Fruit fly (Drosophila melanogaster) whole organism, prepupa: Measurements from ENCODE around the gene CG13992.

Experiments used
- Blimp-1 ChIP-seq: fragments of 200-800 bp; sonication (Bioruptor generic); optimal IDR thresholded peaks from 3 replicates; lab custom pipeline; 2017; ENCODE audit warnings: missing biosample characterization, missing genetic modification characterization, mild to moderate bottlenecking, moderate library complexity, missing genetic modification reagents
- CG10631 ChIP-seq: fragments of 200-800 bp; sonication (Bioruptor generic); optimal IDR thresholded peaks from 2 replicates; lab custom pipeline; 2016; ENCODE audit warnings: missing biosample characterization, missing genetic modification characterization
- CG10669 ChIP-seq: fragments of 200-800 bp; sonication (Bioruptor generic); optimal IDR thresholded peaks from 3 replicates; lab custom pipeline; 2018; ENCODE audit warnings: missing biosample characterization, mild to moderate bottlenecking, missing genetic modification characterization, moderate library complexity
- CG11762 ChIP-seq: fragments of 200-800 bp; sonication (Bioruptor generic); optimal IDR thresholded peaks from 3 replicates; lab custom pipeline; 2016; ENCODE audit warnings: missing biosample characterization, missing genetic modification characterization; ENCODE audit not compliant: insufficient read depth
- CG15336 ChIP-seq: fragments of 200-800 bp; sonication (Bioruptor generic); IDR thresholded peaks from 2 replicates; pipeline ENCODE4 v1.3.6; 2022; ENCODE audit warnings: missing biosample characterization, missing genetic modification characterization
- CG1621 ChIP-seq: fragments of 200-800 bp; sonication (Bioruptor generic); optimal IDR thresholded peaks from 3 replicates; lab custom pipeline; 2018; ENCODE audit warnings: missing biosample characterization, mild to moderate bottlenecking, missing genetic modification characterization
- CG3032 ChIP-seq: fragments of 200-800 bp; optimal IDR thresholded peaks from 2 replicates; lab custom pipeline; 2019; ENCODE audit warnings: missing biosample characterization, mild to moderate bottlenecking, missing genetic modification characterization, moderate library complexity
- CG31627 ChIP-seq: fragments of 200-800 bp; sonication (Bioruptor generic); optimal IDR thresholded peaks from 3 replicates; lab custom pipeline; 2016; ENCODE audit warnings: missing biosample characterization, missing genetic modification characterization
- CG3919 ChIP-seq: fragments of 200-800 bp; sonication (Bioruptor generic); optimal IDR thresholded peaks from 3 replicates; lab custom pipeline; 2016; ENCODE audit warnings: missing biosample characterization, missing genetic modification characterization
- CG6163 ChIP-seq: fragments of 200-800 bp; sonication (Bioruptor generic); IDR thresholded peaks from 3 replicates; pipeline ENCODE4 v1.3.6; 2022; ENCODE audit warnings: missing biosample characterization, missing genetic modification characterization
- CG6276 ChIP-seq: fragments of 200-800 bp; sonication (Bioruptor generic); optimal IDR thresholded peaks from 2 replicates; lab custom pipeline; 2017; ENCODE audit warnings: missing biosample characterization, mild to moderate bottlenecking, missing genetic modification characterization
- CG6792 ChIP-seq: fragments of 200-800 bp; sonication (Bioruptor generic); optimal IDR thresholded peaks from 3 replicates; lab custom pipeline; 2016; ENCODE audit warnings: missing biosample characterization, missing genetic modification characterization
- CG6808 ChIP-seq: fragments of 200-800 bp; sonication (Bioruptor generic); optimal IDR thresholded peaks from 3 replicates; lab custom pipeline; 2017; ENCODE audit warnings: missing biosample characterization, missing genetic modification characterization, mild to moderate bottlenecking, moderate library complexity, missing genetic modification reagents
- CG6854 ChIP-seq: fragments of 200-800 bp; sonication (Bioruptor generic); optimal IDR thresholded peaks from 2 replicates; lab custom pipeline; 2017; ENCODE audit warnings: missing biosample characterization, mild to moderate bottlenecking, missing genetic modification characterization
- CG7368 ChIP-seq: fragments of 200-800 bp; sonication (Bioruptor generic); optimal IDR thresholded peaks from 3 replicates; lab custom pipeline; 2016; ENCODE audit warnings: missing biosample characterization, missing genetic modification characterization
- CG8119 ChIP-seq: fragments of 200-800 bp; sonication (Bioruptor generic); IDR thresholded peaks from 3 replicates; pipeline ENCODE4 v1.3.6; 2022; ENCODE audit warnings: missing biosample characterization, missing genetic modification characterization
- CG8632 ChIP-seq: fragments of 200-800 bp; sonication (Bioruptor generic); optimal IDR thresholded peaks from 3 replicates; lab custom pipeline; 2016; ENCODE audit warnings: missing biosample characterization, missing genetic modification characterization
- CG9139 ChIP-seq: fragments of 200-800 bp; sonication (Bioruptor generic); optimal IDR thresholded peaks from 3 replicates; lab custom pipeline; 2017; ENCODE audit warnings: missing biosample characterization, mild to moderate bottlenecking, missing genetic modification characterization
- Eip75B ChIP-seq: fragments of 200-800 bp; sonication (Bioruptor generic); optimal IDR thresholded peaks from 3 replicates; lab custom pipeline; 2016; ENCODE audit warnings: missing biosample characterization, missing genetic modification characterization
- Eip78C ChIP-seq: fragments of 200-800 bp; sonication (Bioruptor generic); peaks from one replicate; lab custom pipeline; 2016; ENCODE audit warnings: missing biosample characterization, missing genetic modification characterization
- Eip93F ChIP-seq: fragments of 200-800 bp; sonication (Bioruptor generic); optimal IDR thresholded peaks from 2 replicates; lab custom pipeline; 2016; ENCODE audit warnings: missing biosample characterization, mild to moderate bottlenecking, missing genetic modification characterization
- Ets21C ChIP-seq: fragments of 200-800 bp; sonication (Bioruptor generic); optimal IDR thresholded peaks from 3 replicates; lab custom pipeline; 2016; ENCODE audit warnings: missing biosample characterization, missing genetic modification characterization
- Ets96B ChIP-seq: fragments of 200-800 bp; optimal IDR thresholded peaks from 2 replicates; lab custom pipeline; 2019; ENCODE audit warnings: missing biosample characterization, mild to moderate bottlenecking, missing genetic modification characterization, moderate library complexity
- Hr39 ChIP-seq: fragments of 200-800 bp; sonication (Bioruptor generic); optimal IDR thresholded peaks from 2 replicates; lab custom pipeline; 2016; ENCODE audit warnings: missing biosample characterization, missing genetic modification characterization
- Hr4 ChIP-seq: fragments of 200-800 bp; sonication (Bioruptor generic); optimal IDR thresholded peaks from 3 replicates; lab custom pipeline; 2016; ENCODE audit warnings: missing biosample characterization, missing genetic modification characterization
- Lpt ChIP-seq: fragments of 200-800 bp; sonication (Bioruptor generic); optimal IDR thresholded peaks from 3 replicates; lab custom pipeline; 2016; ENCODE audit warnings: missing biosample characterization, missing genetic modification characterization
- Met ChIP-seq: fragments of 200-800 bp; sonication (Bioruptor generic); optimal IDR thresholded peaks from 3 replicates; lab custom pipeline; 2016; ENCODE audit warnings: missing biosample characterization, missing genetic modification characterization
- OdsH ChIP-seq: fragments of 200-800 bp; sonication (Bioruptor generic); optimal IDR thresholded peaks from 3 replicates; lab custom pipeline; 2016; ENCODE audit warnings: missing biosample characterization, missing genetic modification characterization
- Smox ChIP-seq: fragments of 200-800 bp; sonication (Bioruptor generic); optimal IDR thresholded peaks from 3 replicates; lab custom pipeline; 2016; ENCODE audit warnings: missing biosample characterization, missing genetic modification characterization
- Sox102F ChIP-seq: fragments of 200-800 bp; sonication (Bioruptor generic); optimal IDR thresholded peaks from 2 replicates; lab custom pipeline; 2016; ENCODE audit warnings: missing biosample characterization, mild to moderate bottlenecking, missing genetic modification characterization
- Sox14 ChIP-seq: fragments of 200-800 bp; sonication (Bioruptor generic); optimal IDR thresholded peaks from 3 replicates; lab custom pipeline; 2016; ENCODE audit warnings: missing biosample characterization, missing genetic modification characterization
- Sox15 ChIP-seq: fragments of 200-800 bp; sonication (Bioruptor generic); optimal IDR thresholded peaks from 3 replicates; lab custom pipeline; 2016; ENCODE audit warnings: missing biosample characterization, missing genetic modification characterization
- achi ChIP-seq: fragments of 200-800 bp; sonication (Bioruptor generic); optimal IDR thresholded peaks from 3 replicates; lab custom pipeline; 2016; ENCODE audit warnings: missing biosample characterization, missing genetic modification characterization
- acj6 ChIP-seq: fragments of 200-800 bp; sonication (Bioruptor generic); optimal IDR thresholded peaks from 3 replicates; lab custom pipeline; 2016; ENCODE audit warnings: missing biosample characterization, missing genetic modification characterization
- dsx ChIP-seq: fragments of 200-800 bp; optimal IDR thresholded peaks from 3 replicates; lab custom pipeline; 2019; ENCODE audit warnings: missing biosample characterization, mild to moderate bottlenecking, missing genetic modification characterization, moderate library complexity; ENCODE audit not compliant: poor library complexity, severe bottlenecking
- esn ChIP-seq: fragments of 200-800 bp; sonication (Bioruptor generic); optimal IDR thresholded peaks from 2 replicates; lab custom pipeline; 2016; ENCODE audit warnings: missing biosample characterization, mild to moderate bottlenecking, missing genetic modification characterization, moderate library complexity
- fd59A ChIP-seq: fragments of 200-800 bp; sonication (Bioruptor generic); optimal IDR thresholded peaks from 2 replicates; lab custom pipeline; 2017; ENCODE audit warnings: missing biosample characterization, mild to moderate bottlenecking, missing genetic modification characterization, missing genetic modification reagents
- fd85E ChIP-seq: fragments of 200-800 bp; sonication (Bioruptor generic); optimal IDR thresholded peaks from 3 replicates; lab custom pipeline; 2016; ENCODE audit warnings: missing biosample characterization, missing genetic modification characterization
- fkh ChIP-seq: fragments of 200-800 bp; sonication (Bioruptor generic); optimal IDR thresholded peaks from 3 replicates; lab custom pipeline; 2017; ENCODE audit warnings: missing biosample characterization, mild to moderate bottlenecking, missing genetic modification characterization, moderate library complexity
- lz ChIP-seq: fragments of 200-800 bp; sonication (Bioruptor generic); optimal IDR thresholded peaks from 3 replicates; lab custom pipeline; 2016; ENCODE audit warnings: missing biosample characterization, missing genetic modification characterization
- net ChIP-seq: fragments of 200-800 bp; sonication (Bioruptor generic); optimal IDR thresholded peaks from 3 replicates; lab custom pipeline; 2016; ENCODE audit warnings: missing biosample characterization, missing genetic modification characterization
- spab ChIP-seq: fragments of 200-800 bp; sonication (Bioruptor generic); optimal IDR thresholded peaks from 2 replicates; lab custom pipeline; 2017; ENCODE audit warnings: missing biosample characterization, mild to moderate bottlenecking, missing genetic modification characterization, missing genetic modification reagents
- ss ChIP-seq, 2 experiments: fragments of 200-800 bp; sonication (Bioruptor generic); optimal IDR thresholded peaks; 2 replicates in 1 of 2; 3 replicates in 1 of 2; lab custom pipeline; 2017 to 2018; ENCODE audit warnings: mild to moderate bottlenecking in 2 of 2, missing biosample characterization in 2 of 2, missing genetic modification characterization in 2 of 2, moderate library complexity in 1 of 2
- svp ChIP-seq: fragments of 200-800 bp; sonication (Bioruptor generic); peaks from one replicate; lab custom pipeline; 2016; ENCODE audit warnings: missing biosample characterization, missing genetic modification characterization
- topi ChIP-seq: fragments of 200-800 bp; sonication (Bioruptor generic); optimal IDR thresholded peaks from 3 replicates; lab custom pipeline; 2016; ENCODE audit warnings: missing biosample characterization, missing genetic modification characterization
- vri ChIP-seq: fragments of 200-800 bp; sonication (Bioruptor generic); optimal IDR thresholded peaks from 3 replicates; lab custom pipeline; 2016; ENCODE audit warnings: missing biosample characterization, mild to moderate bottlenecking, missing genetic modification characterization

Gene CG13992

DNA sequence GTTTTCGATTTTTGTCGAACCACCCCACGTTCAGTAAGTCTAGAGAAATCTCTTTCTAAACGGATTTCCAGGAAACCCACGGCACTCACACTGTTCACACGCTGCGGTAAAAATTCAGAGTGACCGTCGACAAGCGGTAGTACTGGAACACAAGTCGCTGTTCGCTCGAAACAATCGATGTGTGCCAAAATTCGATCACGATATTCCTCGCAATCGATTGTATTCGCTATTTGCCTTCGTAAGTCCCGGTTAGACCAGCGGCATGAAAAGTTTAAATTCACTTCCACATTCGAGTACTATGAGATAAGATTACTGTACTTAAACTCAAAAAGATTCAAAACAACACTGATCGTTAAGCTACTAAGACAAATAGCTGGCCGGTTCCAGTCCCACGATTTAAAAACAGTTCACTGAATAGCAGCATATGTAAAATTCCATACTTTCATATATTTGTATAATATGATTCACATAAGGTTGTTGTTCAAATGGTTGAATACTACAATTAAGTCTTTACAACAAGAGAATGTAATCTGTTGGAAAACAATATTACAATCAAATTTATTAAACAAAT lies 13.4 kb upstream of the CG13992 start, which contains the start of gene chic (continued):
- TF ChIP-seq OdsH (no peak), Eip78C (GFP tag; lab: Kevin White, UChicago) (peak; percentile 33), vri (GFP tag; lab: Kevin White, UChicago) (peak; percentile 3), Hr4 (GFP tag; lab: Kevin White, UChicago) (peak; percentile 19), fd85E (GFP tag; lab: Kevin White, UChicago) (no peak), CG6163 (no peak), lz (GFP tag; lab: Kevin White, UChicago) (no peak), Sox15 (GFP tag; lab: Kevin White, UChicago) (no peak)

DNA sequence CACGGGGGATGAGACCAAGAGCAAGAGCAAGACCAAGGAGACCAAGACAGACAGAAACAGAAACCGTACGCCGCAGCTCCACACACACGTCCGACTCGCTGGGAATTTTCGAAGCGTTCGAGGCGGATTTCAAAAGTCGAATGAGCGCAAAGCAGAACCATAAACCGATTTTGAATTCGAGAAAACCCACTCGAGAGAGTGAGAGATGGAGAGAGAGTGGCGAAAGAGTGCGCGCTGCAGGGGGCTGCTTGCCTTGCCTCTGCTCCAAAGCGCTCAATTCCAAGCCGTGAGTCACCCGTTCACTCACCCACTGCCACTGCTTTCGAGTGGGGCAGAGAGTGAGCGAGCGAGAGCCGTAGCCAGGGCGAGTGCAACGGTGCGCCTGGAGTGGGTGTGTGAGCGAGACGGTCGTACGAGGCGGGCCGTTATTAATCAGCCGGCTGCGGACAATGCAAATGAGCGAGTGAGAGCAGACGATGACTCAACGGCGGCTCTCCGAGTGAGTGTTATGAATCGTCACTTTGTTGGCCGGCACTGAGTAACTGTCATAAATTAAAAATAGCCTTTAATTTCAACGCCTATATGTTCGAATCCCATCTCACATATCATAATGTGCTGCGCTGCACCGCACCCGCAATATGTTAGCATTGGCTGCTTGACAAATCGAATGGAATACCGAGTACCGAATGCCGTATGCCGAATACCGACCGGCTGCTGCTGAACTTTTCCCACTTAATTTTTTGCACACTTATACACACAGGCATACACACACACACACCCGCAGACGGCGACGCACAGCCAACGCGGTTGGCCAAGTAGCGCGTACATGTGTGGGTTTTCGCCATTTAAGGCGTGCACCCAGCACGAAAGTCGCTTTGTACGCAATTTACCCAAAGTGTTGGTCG lies 12.7 kb upstream of the CG13992 start:
- TF ChIP-seq acj6, result no peak
- TF ChIP-seq Met, result peak; percentile 54
- no peak for TF ChIP-seq lz (GFP tag; lab: Kevin White, UChicago)
- peak; percentile 70 for TF ChIP-seq vri (GFP tag; lab: Kevin White, UChicago)
- no peak for TF ChIP-seq fkh (GFP tag; lab: Kevin White, UChicago)
- peak; percentile 56 for TF ChIP-seq Sox14 (GFP tag; lab: Kevin White, UChicago)
- peak; percentile 61 for TF ChIP-seq CG6808 (GFP tag; lab: Kevin White, UChicago)
- no peak for TF ChIP-seq Blimp-1 (GFP tag; lab: Kevin White, UChicago)
- TF ChIP-seq CG6854 (GFP tag; lab: Kevin White, UChicago), result peak; percentile 77
- TF ChIP-seq topi, result no peak
- no peak for TF ChIP-seq Hr4 (GFP tag; lab: Kevin White, UChicago)
- TF ChIP-seq Eip78C (GFP tag; lab: Kevin White, UChicago), result peak; percentile 76
- TF ChIP-seq CG9139 (GFP tag; lab: Kevin White, UChicago), result peak; percentile 77
- TF ChIP-seq CG8119 (GFP tag; lab: Robert Waterston, UW), result no peak
- TF ChIP-seq CG8632 (GFP tag; lab: Kevin White, UChicago), result peak; percentile 31
- TF ChIP-seq Hr39 (GFP tag; lab: Kevin White, UChicago), result no peak
- TF ChIP-seq dsx (GFP tag; lab: Kevin White, UChicago), result peak; percentile 52
- no peak for TF ChIP-seq CG11762 (GFP tag; lab: Kevin White, UChicago)
- TF ChIP-seq fd85E (GFP tag; lab: Kevin White, UChicago), result peak; percentile 9
- peak; percentile 29 for TF ChIP-seq CG6276 (GFP tag; lab: Kevin White, UChicago)
- no peak for TF ChIP-seq CG15336 (GFP tag; lab: Robert Waterston, UW)
- TF ChIP-seq net, result peak; percentile 55
- peak; percentile 3 for TF ChIP-seq CG3032 (tag; lab: Kevin White, UChicago)
- no peak for TF ChIP-seq Eip93F
- peak; percentile 81 for TF ChIP-seq svp (GFP tag; lab: Kevin White, UChicago)
- no peak for TF ChIP-seq Ets96B
- TF ChIP-seq CG6792, result peak; percentile 14
- no peak for TF ChIP-seq CG6163
- TF ChIP-seq CG31627 (GFP tag; lab: Kevin White, UChicago), result no peak
- TF ChIP-seq ss (GFP tag; optimal IDR thresholded peaks at IDR 0.05; lab: Kevin White, UChicago), result peak; percentile 48 to 67
- TF ChIP-seq Lpt (GFP tag; lab: Kevin White, UChicago), result no peak
- TF ChIP-seq fd59A (GFP tag; lab: Kevin White, UChicago), result no peak
- no peak for TF ChIP-seq CG10631 (GFP tag; lab: Kevin White, UChicago)
- peak; percentile 41 for TF ChIP-seq Eip75B (GFP tag; lab: Kevin White, UChicago)
- peak; percentile 45 for TF ChIP-seq CG1621
- TF ChIP-seq CG3919 (GFP tag; lab: Kevin White, UChicago), result peak; percentile 52
- peak; percentile 45 for TF ChIP-seq Sox102F (GFP tag; lab: Kevin White, UChicago)
- TF ChIP-seq CG7368 (GFP tag; lab: Kevin White, UChicago), result no peak
- no peak for TF ChIP-seq CG10669
- no peak for TF ChIP-seq Sox15 (GFP tag; lab: Kevin White, UChicago)
- no peak for TF ChIP-seq spab (GFP tag; lab: Kevin White, UChicago)
- no peak for TF ChIP-seq Ets21C (GFP tag; lab: Kevin White, UChicago)
- TF ChIP-seq Smox (GFP tag; lab: Kevin White, UChicago), result peak; percentile 6
- peak; percentile 11 for TF ChIP-seq achi (GFP tag; lab: Kevin White, UChicago)
- TF ChIP-seq esn (GFP tag; lab: Kevin White, UChicago), result peak; percentile 49
